Worm (Caenorhabditis elegans) whole organism, L1 larva: ENCODE results near the gene ZK105.12.

ENCODE experiments used
- C16A3.4 ChIP-seq: fragments of 150-350 bp; optimal IDR thresholded peaks from 2 replicates; lab custom pipeline; 2014; ENCODE audit warnings: missing biosample characterization, missing genetic modification characterization
- F16B12.6 ChIP-seq: fragments of 150-350 bp; optimal IDR thresholded peaks from 2 replicates; lab custom pipeline; 2014; ENCODE audit warnings: missing biosample characterization, missing genetic modification characterization
- Y116A8C.19 ChIP-seq: sonication (generic microtip); optimal IDR thresholded peaks from 2 replicates; lab custom pipeline; 2016; ENCODE audit warnings: missing compliant biosample characterization, missing genetic modification characterization, borderline replicate concordance
- aha-1 ChIP-seq: fragments of 150-350 bp; optimal IDR thresholded peaks from 2 replicates; lab custom pipeline; 2014; ENCODE audit warnings: missing biosample characterization, missing genetic modification characterization
- alr-1 ChIP-seq: fragments of 200-800 bp; sonication (Bioruptor generic); optimal IDR thresholded peaks from 2 replicates; lab custom pipeline; 2018; ENCODE audit warnings: borderline replicate concordance, mild to moderate bottlenecking, missing genetic modification characterization, missing compliant biosample characterization
- aly-2 ChIP-seq: fragments of 150-350 bp; optimal IDR thresholded peaks from 2 replicates; lab custom pipeline; 2014; ENCODE audit warnings: missing biosample characterization, missing genetic modification characterization
- blmp-1 ChIP-seq: fragments of 150-350 bp; optimal IDR thresholded peaks from 2 replicates; lab custom pipeline; 2014; ENCODE audit warnings: missing biosample characterization, missing genetic modification characterization
- ceh-90 ChIP-seq: sonication (generic microtip); optimal IDR thresholded peaks from 2 replicates; lab custom pipeline; 2016; ENCODE audit warnings: missing genetic modification characterization, missing compliant biosample characterization
- ces-1 ChIP-seq: fragments of 150-350 bp; optimal IDR thresholded peaks from 2 replicates; lab custom pipeline; 2014; ENCODE audit warnings: missing biosample characterization, missing genetic modification reagents, missing genetic modification characterization
- dpl-1 ChIP-seq, 3 experiments: fragments of 150-350 bp in 2 of 3; sonication (generic microtip) in 1 of 3; optimal IDR thresholded peaks; 2 replicates each; lab custom pipeline; 2014 to 2017; ENCODE audit warnings: missing biosample characterization in 3 of 3, missing genetic modification characterization in 3 of 3, missing genetic modification reagents in 3 of 3
- dsc-1 ChIP-seq: sonication (generic microtip); optimal IDR thresholded peaks from 2 replicates; lab custom pipeline; 2016; ENCODE audit warnings: mild to moderate bottlenecking, missing genetic modification characterization, missing compliant biosample characterization
- efl-1 ChIP-seq, 4 experiments: fragments of 150-350 bp; optimal IDR thresholded peaks in 3 of 4; peaks in 1 of 4; 1 replicate in 1 of 4; 2 replicates in 3 of 4; lab custom pipeline; 2014; ENCODE audit warnings: missing biosample characterization in 2 of 4, missing genetic modification characterization in 2 of 4, missing genetic modification reagents in 2 of 4
- efl-3 ChIP-seq: fragments of 200-800 bp; sonication (Bioruptor generic); optimal IDR thresholded peaks from 2 replicates; lab custom pipeline; 2018; ENCODE audit warnings: mild to moderate bottlenecking, missing genetic modification characterization, missing compliant biosample characterization
- egl-13 ChIP-seq: sonication (generic microtip); optimal IDR thresholded peaks from 2 replicates; lab custom pipeline; 2016; ENCODE audit warnings: missing genotype, missing genetic modification reagents, missing genetic modification characterization, missing compliant biosample characterization
- egl-27 ChIP-seq, 2 experiments: fragments of 150-350 bp in 1 of 2; sonication (generic microtip); optimal IDR thresholded peaks; 3 replicates each; lab custom pipeline; 2017 to 2018; ENCODE audit warnings: missing biosample characterization in 2 of 2, missing genetic modification characterization in 2 of 2, missing genetic modification reagents in 2 of 2
- ets-5 ChIP-seq: fragments of 200-800 bp; sonication (Bioruptor generic); IDR thresholded peaks from 2 replicates; pipeline ENCODE4 v1.3.6; 2022; ENCODE audit warnings: missing genetic modification characterization, missing compliant biosample characterization
- fkh-10 ChIP-seq: sonication (generic microtip); optimal IDR thresholded peaks from 2 replicates; lab custom pipeline; 2017; ENCODE audit warnings: missing biosample characterization, missing genetic modification reagents, missing genetic modification characterization
- fkh-4 ChIP-seq: sonication (generic microtip); optimal IDR thresholded peaks from 2 replicates; lab custom pipeline; 2016; ENCODE audit warnings: missing compliant biosample characterization, missing genetic modification characterization, borderline replicate concordance
- fkh-8 ChIP-seq: sonication (generic microtip); optimal IDR thresholded peaks from 2 replicates; lab custom pipeline; 2016; ENCODE audit warnings: mild to moderate bottlenecking, missing genetic modification characterization, missing compliant biosample characterization
- fos-1 ChIP-seq: fragments of 150-350 bp; optimal IDR thresholded peaks from 2 replicates; lab custom pipeline; 2014; ENCODE audit warnings: missing biosample characterization, missing genetic modification characterization
- grh-1 ChIP-seq: fragments of 200-800 bp; sonication (Bioruptor generic); IDR thresholded peaks from 2 replicates; pipeline ENCODE4 v1.3.6; 2022; ENCODE audit warnings: missing genetic modification reagents, missing genetic modification characterization, missing compliant biosample characterization
- hlh-17 ChIP-seq: fragments of 200-800 bp; sonication (Bioruptor generic); optimal IDR thresholded peaks from 2 replicates; lab custom pipeline; 2018; ENCODE audit warnings: missing genetic modification characterization, mild to moderate bottlenecking, missing compliant biosample characterization, moderate library complexity, borderline replicate concordance
- hpl-2 ChIP-seq: fragments of 150-350 bp; optimal IDR thresholded peaks from 2 replicates; lab custom pipeline; 2014; ENCODE audit warnings: missing biosample characterization, missing genetic modification reagents, missing genetic modification characterization
- lin-13 ChIP-seq: fragments of 150-350 bp; optimal IDR thresholded peaks from 2 replicates; lab custom pipeline; 2014; ENCODE audit warnings: missing biosample characterization, missing genetic modification reagents, missing genetic modification characterization
- lin-15B ChIP-seq: fragments of 150-350 bp; sonication (generic microtip); optimal IDR thresholded peaks from 3 replicates; lab custom pipeline; 2014; ENCODE audit warnings: missing biosample characterization, missing genetic modification characterization
- lin-39 ChIP-seq: fragments of 150-350 bp; optimal IDR thresholded peaks from 2 replicates; lab custom pipeline; 2014; ENCODE audit warnings: missing biosample characterization, missing genetic modification reagents, missing genetic modification characterization
- nhr-47 ChIP-seq: sonication (generic microtip); optimal IDR thresholded peaks from 2 replicates; lab custom pipeline; 2016; ENCODE audit warnings: mild to moderate bottlenecking, missing genetic modification characterization, moderate library complexity, missing compliant biosample characterization
- nhr-76 ChIP-seq: sonication (generic microtip); optimal IDR thresholded peaks from 2 replicates; lab custom pipeline; 2017; ENCODE audit warnings: missing biosample characterization, missing genetic modification characterization
- pag-3 ChIP-seq: sonication (generic microtip); optimal IDR thresholded peaks from 2 replicates; lab custom pipeline; 2017; ENCODE audit warnings: missing genetic modification characterization, mild to moderate bottlenecking, missing compliant biosample characterization, antibody characterized with exemption, borderline replicate concordance; ENCODE audit not compliant: insufficient read depth
- pqm-1 ChIP-seq: sonication (generic microtip); optimal IDR thresholded peaks from 3 replicates; lab custom pipeline; 2017; ENCODE audit warnings: missing biosample characterization, missing genetic modification characterization
- rnt-1 ChIP-seq: sonication (generic microtip); optimal IDR thresholded peaks from 2 replicates; lab custom pipeline; 2016; ENCODE audit warnings: mild to moderate bottlenecking, missing genetic modification characterization, moderate library complexity, missing compliant biosample characterization
- skn-1 ChIP-seq: fragments of 150-350 bp; optimal IDR thresholded peaks from 2 replicates; lab custom pipeline; 2014; ENCODE audit warnings: missing biosample characterization, missing genetic modification characterization
- snpc-4 ChIP-seq: fragments of 150-350 bp; optimal IDR thresholded peaks from 2 replicates; lab custom pipeline; 2014; ENCODE audit warnings: missing biosample characterization, missing genetic modification characterization
- swsn-7 ChIP-seq: sonication (generic microtip); optimal IDR thresholded peaks from 2 replicates; lab custom pipeline; 2016; ENCODE audit warnings: missing genetic modification characterization, missing compliant biosample characterization
- unc-130 ChIP-seq: fragments of 150-350 bp; optimal IDR thresholded peaks from 2 replicates; lab custom pipeline; 2017; ENCODE audit warnings: missing biosample characterization, missing genetic modification characterization, inconsistent platforms
- unc-30 ChIP-seq: sonication (generic microtip); optimal IDR thresholded peaks from 2 replicates; lab custom pipeline; 2017; ENCODE audit warnings: missing biosample characterization, missing genetic modification characterization
- unc-86 ChIP-seq: sonication (generic microtip); optimal IDR thresholded peaks from 2 replicates; lab custom pipeline; 2016; ENCODE audit warnings: missing genetic modification characterization, missing compliant biosample characterization
- unc-98 ChIP-seq: fragments of 200-800 bp; sonication (Bioruptor generic); IDR thresholded peaks from 2 replicates; pipeline ENCODE4 v1.3.6; 2022; ENCODE audit warnings: missing genetic modification characterization, missing compliant biosample characterization
- vab-15 ChIP-seq: sonication (generic microtip); optimal IDR thresholded peaks from 2 replicates; lab custom pipeline; 2017; ENCODE audit warnings: missing genotype, mild to moderate bottlenecking, missing genetic modification characterization, missing compliant biosample characterization
- zip-4 ChIP-seq: fragments of 200-800 bp; sonication (Bioruptor generic); optimal IDR thresholded peaks from 2 replicates; lab custom pipeline; 2018; ENCODE audit warnings: mild to moderate bottlenecking, missing genetic modification characterization, moderate library complexity, missing compliant biosample characterization
- ztf-4 ChIP-seq: fragments of 150-350 bp; optimal IDR thresholded peaks from 2 replicates; lab custom pipeline; 2014; ENCODE audit warnings: missing biosample characterization, missing genetic modification characterization

The ZK105.12 gene

DNA sequence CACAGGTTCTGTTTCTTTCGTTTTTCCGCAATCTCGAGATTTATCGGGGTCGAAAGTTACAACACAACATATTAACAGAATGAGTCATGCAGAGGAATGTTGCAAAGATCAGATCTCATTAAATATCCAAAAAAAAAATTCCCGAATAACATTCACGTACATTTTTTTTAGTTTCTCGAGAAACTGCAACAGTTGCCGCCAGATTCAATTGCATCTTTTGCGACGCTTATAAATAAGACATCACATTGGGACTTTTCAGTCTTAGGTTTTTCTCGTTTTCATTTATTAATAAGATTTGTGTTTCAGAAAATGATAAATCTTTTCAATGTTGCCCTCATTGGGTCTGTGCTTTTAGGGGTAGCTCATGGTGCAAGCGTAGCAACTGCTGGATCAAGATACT, 2.2 kb downstream of the ZK105.12 start, which contains the start of gene ZK105.1:
Gene ZK105.1 (plus strand): TSS at position 301 of the 400 bp plus-strand sequence.
- TF ChIP-seq unc-130 (tag; lab: Kevin White, UChicago) (no peak), grh-1 (no peak), egl-13 (tag; lab: Kevin White, UChicago) (no peak), efl-1 (optimal IDR thresholded peaks at IDR 0.05; lab: Kevin White, UChicago) (no peak), efl-1 (GFP tag; optimal IDR thresholded peaks at IDR 0.05 in 1 of 2; lab: Kevin White, UChicago) (no peak), alr-1 (no peak), fos-1 (no peak), ceh-90 (tag; lab: Kevin White, UChicago) (no peak), zip-4 (GFP tag; lab: Kevin White, UChicago) (no peak), fkh-4 (tag; lab: Kevin White, UChicago) (no peak), lin-13 (GFP tag; lab: Kevin White, UChicago) (no peak), snpc-4 (tag; lab: Kevin White, UChicago) (no peak), unc-30 (tag; lab: Kevin White, UChicago) (no peak), dpl-1 (GFP tag; optimal IDR thresholded peaks at IDR 0.05; lab: Kevin White, UChicago) (no peak), Y116A8C.19 (tag; lab: Kevin White, UChicago) (no peak), efl-3 (no peak), hlh-17 (no peak)

DNA sequence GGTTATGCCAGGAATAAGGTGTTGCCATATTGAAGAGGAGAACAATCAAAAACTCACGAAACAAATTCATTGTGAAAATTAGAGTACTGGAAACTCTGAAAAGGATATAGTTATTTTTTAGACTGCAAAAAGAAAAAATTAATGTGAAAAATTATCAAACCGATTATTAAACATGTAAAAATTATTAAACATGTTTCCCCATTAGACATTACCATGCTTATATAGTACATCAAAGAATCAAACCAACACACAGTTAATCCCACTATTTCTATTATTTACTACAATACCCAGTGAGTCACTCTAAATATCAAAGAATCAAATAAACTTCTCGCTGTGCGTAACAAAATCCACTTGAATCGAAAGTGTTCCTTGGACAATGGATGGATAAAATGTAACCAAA, 2.9 kb downstream of the ZK105.12 start, which contains the start of gene ZK105.13:
Gene ZK105.13 (minus strand): TSS at position 101 of the 400 bp plus-strand sequence.
- no peak for TF ChIP-seq ztf-4 (tag; lab: Kevin White, UChicago)
- no peak for TF ChIP-seq vab-15 (tag; lab: Kevin White, UChicago)
- TF ChIP-seq ets-5 (GFP tag; lab: Robert Waterston, UW), result no peak
- TF ChIP-seq swsn-7, result no peak
- no peak for TF ChIP-seq snpc-4 (tag; lab: Kevin White, UChicago)
- TF ChIP-seq pag-3 (tag; lab: Kevin White, UChicago), result no peak
- no peak for TF ChIP-seq grh-1
- no peak for TF ChIP-seq unc-86 (tag; lab: Kevin White, UChicago)
- TF ChIP-seq ces-1 (GFP tag; lab: Kevin White, UChicago), result no peak
- no peak for TF ChIP-seq fkh-10 (GFP tag; lab: Kevin White, UChicago)
- no peak for TF ChIP-seq nhr-47 (tag; lab: Kevin White, UChicago)
- no peak for TF ChIP-seq aly-2 (tag; lab: Kevin White, UChicago)
- TF ChIP-seq zip-4 (GFP tag; lab: Kevin White, UChicago), result no peak
- TF ChIP-seq alr-1, result no peak
- no peak for TF ChIP-seq hpl-2 (GFP tag; lab: Kevin White, UChicago)
- TF ChIP-seq F16B12.6 (tag; lab: Kevin White, UChicago), result no peak

DNA sequence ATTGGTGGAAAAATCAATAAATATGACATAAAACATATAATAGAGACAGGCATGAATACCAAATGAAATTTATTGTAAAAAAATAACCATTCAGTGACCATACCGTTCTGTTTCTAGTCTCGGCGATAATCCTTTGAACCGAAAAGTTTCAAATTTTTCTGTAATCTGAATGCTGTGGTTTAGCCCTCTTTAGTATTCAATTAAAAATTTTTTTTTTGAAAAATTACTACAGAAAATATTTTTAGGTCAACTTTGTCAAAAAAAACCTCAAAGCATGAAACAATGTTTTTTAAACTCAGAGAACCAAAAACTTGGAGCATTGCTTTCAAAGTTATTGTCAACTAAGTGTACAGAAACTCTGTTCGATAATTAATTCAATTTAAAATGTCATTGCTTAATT, 7.4 kb downstream of the ZK105.12 start, which contains the start of gene ZK105.11:
Gene ZK105.11 (minus strand): TSS at position 101 of the 400 bp plus-strand sequence.
- no peak for TF ChIP-seq nhr-47 (tag; lab: Kevin White, UChicago)
- no peak for TF ChIP-seq fkh-4 (tag; lab: Kevin White, UChicago)
- TF ChIP-seq fos-1, result no peak
- TF ChIP-seq hlh-17, result no peak
- TF ChIP-seq swsn-7, result no peak
- no peak for TF ChIP-seq dpl-1 (GFP tag; optimal IDR thresholded peaks at IDR 0.05; lab: Kevin White, UChicago)
- TF ChIP-seq lin-15B (tag; lab: Kevin White, UChicago), result no peak
- TF ChIP-seq pag-3 (tag; lab: Kevin White, UChicago), result no peak
- TF ChIP-seq C16A3.4 (tag; lab: Kevin White, UChicago), result no peak
- no peak for TF ChIP-seq ceh-90 (tag; lab: Kevin White, UChicago)
- no peak for TF ChIP-seq blmp-1
- TF ChIP-seq lin-39, result no peak
- no peak for TF ChIP-seq snpc-4 (tag; lab: Kevin White, UChicago)
- TF ChIP-seq egl-27 (tag; optimal IDR thresholded peaks at IDR 0.05; lab: Kevin White, UChicago), result no peak
- no peak for TF ChIP-seq hpl-2 (GFP tag; lab: Kevin White, UChicago)
- no peak for TF ChIP-seq unc-86 (tag; lab: Kevin White, UChicago)
- no peak for TF ChIP-seq skn-1 (tag; lab: Kevin White, UChicago)

DNA sequence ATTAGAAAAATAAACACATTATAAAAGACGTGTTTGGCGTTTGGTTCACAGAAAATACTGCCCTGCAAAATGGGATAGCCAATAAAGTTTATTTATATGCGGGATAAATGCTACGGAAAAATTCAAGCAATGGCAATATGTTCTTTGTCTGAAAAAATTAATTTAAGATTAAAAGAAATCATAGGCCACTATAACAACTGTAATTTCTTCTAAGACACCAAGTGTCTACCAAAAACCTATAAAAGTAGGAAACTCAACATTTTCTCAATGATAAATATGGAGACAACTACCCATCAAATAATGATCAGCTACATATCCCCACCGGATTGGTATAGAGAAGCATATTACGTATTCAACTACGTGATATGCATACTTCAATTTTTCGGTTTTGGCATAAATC, 10.6 kb downstream of the ZK105.12 start, which contains the start of gene srw-3:
Gene srw-3 (plus strand): TSS at position 301 of the 400 bp plus-strand sequence.
- no peak for TF ChIP-seq unc-98 (GFP tag; lab: Robert Waterston, UW)
- no peak for TF ChIP-seq aha-1 (tag; lab: Kevin White, UChicago)
- no peak for TF ChIP-seq Y116A8C.19 (tag; lab: Kevin White, UChicago)
- no peak for TF ChIP-seq lin-39
- no peak for TF ChIP-seq dsc-1 (tag; lab: Kevin White, UChicago)
- TF ChIP-seq rnt-1 (tag; lab: Kevin White, UChicago), result no peak
- TF ChIP-seq unc-130 (tag; lab: Kevin White, UChicago), result no peak
- TF ChIP-seq pqm-1 (tag; lab: Kevin White, UChicago), result no peak
- no peak for TF ChIP-seq zip-4 (GFP tag; lab: Kevin White, UChicago)
- no peak for TF ChIP-seq nhr-76 (tag; lab: Kevin White, UChicago)
- TF ChIP-seq fkh-8 (tag; lab: Kevin White, UChicago), result no peak
